Worm (Caenorhabditis elegans) whole organism, midembryonic: Measurements from ENCODE around the gene ZK813.4.

Source experiments
- T22C8.4 ChIP-seq: fragments of 200-800 bp; sonication (Bioruptor generic); IDR thresholded peaks from 2 replicates; pipeline ENCODE4 v1.3.6; 2022; ENCODE audit warnings: missing genetic modification characterization, missing compliant biosample characterization
- cog-1 ChIP-seq: sonication (generic microtip); optimal IDR thresholded peaks from 2 replicates; lab custom pipeline; 2016; ENCODE audit warnings: missing genetic modification characterization, missing compliant biosample characterization
- flt-1 ChIP-seq: fragments of 200-800 bp; sonication (Bioruptor generic); IDR thresholded peaks from 2 replicates; pipeline ENCODE4 v1.3.6; 2022; ENCODE audit warnings: missing genetic modification characterization, missing compliant biosample characterization
- klf-2 ChIP-seq: fragments of 200-800 bp; sonication (Bioruptor generic); conservative IDR thresholded peaks from 2 replicates; pipeline ENCODE4 v1.3.6; 2022; ENCODE audit warnings: missing genetic modification reagents, missing genetic modification characterization, missing compliant biosample characterization
- med-1 ChIP-seq: sonication (generic microtip); optimal IDR thresholded peaks from 2 replicates; lab custom pipeline; 2017; ENCODE audit warnings: missing genetic modification characterization, mild to moderate bottlenecking, missing compliant biosample characterization, antibody characterized with exemption, missing genetic modification reagents; ENCODE audit not compliant: insufficient read depth
- ref-1 ChIP-seq: fragments of 200-800 bp; sonication (Bioruptor generic); conservative IDR thresholded peaks from 2 replicates; pipeline ENCODE4 v1.3.6; 2022; ENCODE audit warnings: missing genetic modification reagents, missing genetic modification characterization, missing compliant biosample characterization
- tab-1 ChIP-seq: fragments of 200-800 bp; sonication (Bioruptor generic); IDR thresholded peaks from 2 replicates; pipeline ENCODE4 v1.3.6; 2022; ENCODE audit warnings: missing genetic modification characterization, missing compliant biosample characterization
- ztf-23 ChIP-seq: fragments of 200-800 bp; sonication (Bioruptor generic); IDR thresholded peaks from 2 replicates; pipeline ENCODE4 v1.3.6; 2022; ENCODE audit warnings: missing genetic modification reagents, missing genetic modification characterization, missing compliant biosample characterization
- ztf-29 ChIP-seq: fragments of 200-800 bp; sonication (Bioruptor generic); IDR thresholded peaks from 2 replicates; pipeline ENCODE4 v1.3.6; 2022; ENCODE audit warnings: missing genetic modification reagents, missing genetic modification characterization, missing compliant biosample characterization

ZK813.4 gene

DNA sequence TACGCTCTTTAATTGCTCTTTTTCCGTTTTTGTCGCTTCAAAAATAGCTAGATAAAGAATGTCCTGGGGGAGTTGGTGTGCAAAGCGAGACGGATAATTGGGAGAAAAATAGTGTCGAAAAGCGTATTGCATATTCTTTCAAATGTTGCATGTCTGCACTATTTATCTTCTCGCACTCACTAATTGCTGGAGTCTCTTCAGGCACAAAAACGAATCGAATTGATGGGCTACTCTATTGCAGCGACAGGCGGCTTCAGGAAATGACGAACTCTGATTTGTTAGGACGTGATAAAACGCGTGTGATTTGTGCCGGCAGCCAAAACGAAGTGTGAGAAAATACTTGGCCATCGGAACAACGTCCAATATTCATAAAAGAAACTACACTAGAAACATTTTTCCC is 10.4 kb upstream of the ZK813.4 start:
- TF ChIP-seq med-1 (GFP tag; lab: Kevin White, UChicago): no peak

- TF ChIP-seq ref-1 (GFP tag; lab: Robert Waterston, UW) (no peak), med-1 (GFP tag; lab: Kevin White, UChicago) (no peak), flt-1 (GFP tag; lab: Robert Waterston, UW) (no peak), ztf-29 (GFP tag; lab: Robert Waterston, UW) (no peak), ztf-23 (no peak), tab-1 (GFP tag; lab: Robert Waterston, UW) (no peak), cog-1 (tag; lab: Kevin White, UChicago) (no peak), klf-2 (GFP tag; lab: Robert Waterston, UW) (no peak), T22C8.4 (GFP tag; lab: Robert Waterston, UW) (no peak)
Measured at ce11 chrX:3439823-3440222, 9.9 kb upstream of the ZK813.4 start.

- TF ChIP-seq ztf-23 (no peak), cog-1 (tag; lab: Kevin White, UChicago) (no peak), tab-1 (GFP tag; lab: Robert Waterston, UW) (no peak), flt-1 (GFP tag; lab: Robert Waterston, UW) (no peak), ref-1 (GFP tag; lab: Robert Waterston, UW) (no peak), klf-2 (GFP tag; lab: Robert Waterston, UW) (no peak), ztf-29 (GFP tag; lab: Robert Waterston, UW) (no peak), med-1 (GFP tag; lab: Kevin White, UChicago) (no peak), T22C8.4 (GFP tag; lab: Robert Waterston, UW) (no peak)
Measured at ce11 chrX:3429122-3429521, 798 bp downstream of the ZK813.4 start.

ce11 chrX:3424516-3424915 is 5.4 kb downstream of the ZK813.4 start, which contains the start of gene ZK813.6:
Gene ZK813.6, plus strand, starts transcription at chrX:3424816.
- TF ChIP-seq T22C8.4 (GFP tag; lab: Robert Waterston, UW): no peak

DNA sequence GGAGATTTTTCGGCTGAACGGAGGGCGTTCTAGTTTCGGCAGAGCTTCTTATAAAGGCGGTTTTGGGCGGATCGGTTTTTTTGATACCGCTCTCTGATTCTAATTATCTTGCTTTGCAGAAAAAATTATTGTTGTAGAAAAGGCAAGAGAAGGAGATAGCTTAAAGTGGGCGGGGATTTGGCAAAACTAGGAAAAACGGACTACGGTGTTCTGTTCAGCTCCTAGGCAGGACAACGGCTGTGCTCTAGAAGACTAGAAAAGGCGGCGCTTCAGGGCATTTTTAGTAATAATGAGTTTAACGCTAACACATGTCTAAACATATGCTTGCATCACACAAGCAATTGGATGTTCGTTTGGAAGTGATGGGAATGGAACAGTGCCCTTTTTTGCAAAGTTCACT is 10.8 kb downstream of the ZK813.4 start, which contains the start of gene C04F6.7:
Gene C04F6.7 (minus strand): TSS at position 101 of the 400 bp plus-strand sequence.
- TF ChIP-seq ztf-29 (GFP tag; lab: Robert Waterston, UW): no peak
- TF ChIP-seq ref-1 (GFP tag; lab: Robert Waterston, UW): no peak
- no peak for TF ChIP-seq flt-1 (GFP tag; lab: Robert Waterston, UW)
- TF ChIP-seq cog-1 (tag; lab: Kevin White, UChicago): no peak

- TF ChIP-seq ztf-29 (GFP tag; lab: Robert Waterston, UW): no peak
- no peak for TF ChIP-seq T22C8.4 (GFP tag; lab: Robert Waterston, UW)
- no peak for TF ChIP-seq cog-1 (tag; lab: Kevin White, UChicago)
- TF ChIP-seq tab-1 (GFP tag; lab: Robert Waterston, UW): no peak
- TF ChIP-seq med-1 (GFP tag; lab: Kevin White, UChicago): no peak
- TF ChIP-seq ref-1 (GFP tag; lab: Robert Waterston, UW): no peak
Measured at ce11 chrX:3416063-3416462, 13.9 kb downstream of the ZK813.4 start.

DNA sequence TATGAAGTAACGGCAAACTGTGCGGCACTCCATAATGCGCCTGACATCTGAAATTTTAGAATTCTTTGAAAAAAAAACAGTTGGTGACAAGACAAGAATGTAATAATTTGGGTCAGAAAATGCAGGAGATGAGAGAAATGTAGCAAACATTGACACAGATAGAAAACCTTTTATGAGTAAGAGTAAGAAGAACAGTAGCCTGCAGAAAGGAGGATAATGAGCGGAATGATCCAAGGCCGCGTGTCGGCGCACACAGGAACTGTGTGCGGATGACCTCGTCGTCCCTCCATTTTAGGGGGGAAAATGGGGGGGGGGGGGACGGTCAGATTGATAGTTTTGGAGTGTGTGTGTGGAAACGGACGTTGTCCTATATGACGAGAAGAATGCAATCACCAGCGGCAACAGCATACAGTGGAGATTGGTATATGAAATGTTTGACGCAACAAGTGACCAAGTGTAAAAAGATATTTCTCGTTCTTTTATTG is 15.2 kb downstream of the ZK813.4 start, which contains the start of gene dhs-27:
Gene dhs-27 (minus strand): TSS at position 51 of the 485 bp plus-strand sequence.
- TF ChIP-seq klf-2 (GFP tag; lab: Robert Waterston, UW): no peak
- TF ChIP-seq ztf-29 (GFP tag; lab: Robert Waterston, UW): no peak
- TF ChIP-seq ztf-23: no peak
- TF ChIP-seq T22C8.4 (GFP tag; lab: Robert Waterston, UW): no peak
- TF ChIP-seq ref-1 (GFP tag; lab: Robert Waterston, UW): no peak
- no peak for TF ChIP-seq med-1 (GFP tag; lab: Kevin White, UChicago)
- no peak for TF ChIP-seq tab-1 (GFP tag; lab: Robert Waterston, UW)

- TF ChIP-seq flt-1 (GFP tag; lab: Robert Waterston, UW) (no peak), T22C8.4 (GFP tag; lab: Robert Waterston, UW) (no peak), tab-1 (GFP tag; lab: Robert Waterston, UW) (no peak), klf-2 (GFP tag; lab: Robert Waterston, UW) (no peak), ztf-23 (no peak), ref-1 (GFP tag; lab: Robert Waterston, UW) (no peak), ztf-29 (GFP tag; lab: Robert Waterston, UW) (no peak), cog-1 (tag; lab: Kevin White, UChicago) (no peak), med-1 (GFP tag; lab: Kevin White, UChicago) (no peak)
Measured at ce11 chrX:3411565-3412022, 18.3 kb downstream of the ZK813.4 start, which contains the start of gene unc-78. Gene unc-78, minus strand, starts transcription at chrX:3411615.

DNA sequence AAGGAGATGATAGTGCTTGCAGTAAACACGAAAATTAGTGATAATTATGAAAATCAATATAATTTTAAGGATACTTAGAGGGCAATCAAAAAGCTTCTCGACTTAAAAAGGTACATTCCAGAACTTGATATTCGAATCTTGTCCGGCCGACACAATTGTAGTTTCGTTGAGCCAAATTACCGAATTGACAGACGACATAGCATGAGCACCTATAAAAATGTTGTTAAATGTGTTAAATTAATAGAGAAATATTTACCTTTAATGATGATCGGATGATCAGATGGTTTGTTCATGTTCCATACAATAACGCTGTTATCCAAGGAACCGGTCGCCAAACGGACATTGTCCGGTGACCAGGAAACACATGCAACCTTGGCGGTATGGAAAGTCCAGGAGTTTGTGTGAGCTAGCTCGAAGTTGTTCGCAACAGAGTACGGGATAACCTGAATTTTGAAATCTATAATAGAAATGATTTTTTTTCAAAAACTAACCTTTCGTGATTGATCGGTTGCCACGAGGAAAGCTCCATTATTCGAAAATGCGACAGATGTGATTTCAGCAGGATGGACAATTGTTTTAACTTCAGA is 21.1 kb downstream of the ZK813.4 start:
- TF ChIP-seq flt-1 (GFP tag; lab: Robert Waterston, UW) (no peak), ztf-23 (no peak), tab-1 (GFP tag; lab: Robert Waterston, UW) (no peak), T22C8.4 (GFP tag; lab: Robert Waterston, UW) (no peak), ref-1 (GFP tag; lab: Robert Waterston, UW) (no peak), klf-2 (GFP tag; lab: Robert Waterston, UW) (no peak), med-1 (GFP tag; lab: Kevin White, UChicago) (no peak), ztf-29 (GFP tag; lab: Robert Waterston, UW) (no peak), cog-1 (tag; lab: Kevin White, UChicago) (no peak)

DNA sequence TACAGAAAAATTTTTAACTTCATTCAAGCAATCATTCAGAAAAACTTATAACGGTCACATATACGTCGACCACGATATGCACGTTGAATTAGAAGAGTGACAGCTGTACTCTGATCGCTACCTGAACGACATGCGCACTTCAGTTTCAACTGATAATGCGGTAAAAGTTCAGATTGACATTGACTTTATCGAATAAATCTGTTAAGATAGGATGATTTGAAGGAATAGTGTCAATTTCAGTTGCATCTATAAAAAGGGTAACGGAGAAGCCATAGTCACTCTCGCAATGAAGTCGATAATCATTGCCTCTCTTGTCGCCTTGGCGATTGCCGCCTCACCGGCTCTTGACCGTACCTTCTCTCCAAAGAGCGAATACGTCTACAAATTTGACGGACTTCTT is 26.7 kb downstream of the ZK813.4 start, which contains the start of gene vit-5:
Gene vit-5 (plus strand): TSS at position 277 of the 400 bp plus-strand sequence.
- no peak for TF ChIP-seq tab-1 (GFP tag; lab: Robert Waterston, UW)
- no peak for TF ChIP-seq flt-1 (GFP tag; lab: Robert Waterston, UW)
- TF ChIP-seq ref-1 (GFP tag; lab: Robert Waterston, UW): no peak
- no peak for TF ChIP-seq klf-2 (GFP tag; lab: Robert Waterston, UW)
- no peak for TF ChIP-seq cog-1 (tag; lab: Kevin White, UChicago)
- TF ChIP-seq med-1 (GFP tag; lab: Kevin White, UChicago): no peak
- no peak for TF ChIP-seq ztf-23
- TF ChIP-seq ztf-29 (GFP tag; lab: Robert Waterston, UW): no peak
- no peak for TF ChIP-seq T22C8.4 (GFP tag; lab: Robert Waterston, UW)
